Worm (Caenorhabditis elegans) whole organism, L3 larva: ENCODE results near the gene best-1.

ENCODE experiments used
- jun-1 ChIP-seq: fragments of 150-350 bp; optimal IDR thresholded peaks from 2 replicates; lab custom pipeline; 2014; ENCODE audit warnings: missing biosample characterization, missing genetic modification reagents, missing genetic modification characterization
- lin-39 ChIP-seq: fragments of 150-350 bp; optimal IDR thresholded peaks from 2 replicates; lab custom pipeline; 2018; ENCODE audit warnings: missing biosample characterization, missing genetic modification reagents, missing genetic modification characterization

- TF ChIP-seq lin-39 = no peak
- TF ChIP-seq jun-1 (tag; lab: Kevin White, UChicago) = no peak
Measured at ce11 chrIV:13100415-13100814, 9.2 kb downstream of the best-1 start, which contains the start of gene fask-1.
